Worm (Caenorhabditis elegans): ENCODE measurements around the gene bet-2.

- no peak for TF ChIP-seq him-1 (tag; optimal IDR thresholded peaks at IDR 0.05)
- TF ChIP-seq dao-5 (tag; optimal IDR thresholded peaks at IDR 0.05) = no peak
- no peak for TF ChIP-seq W03F9.2 (tag; optimal IDR thresholded peaks at IDR 0.05)
Observed at ce11 chrX:10594701-10595421, 25.8 kb downstream of the bet-2 start.

Data from whole organism, L4/young adult.